Fruit fly (Drosophila melanogaster) whole organism, wandering third instar larva: ENCODE results near the gene Nepl13.

ENCODE experiments used
- Abd-B ChIP-seq: fragments of >200 bp; optimal IDR thresholded peaks from 2 replicates; lab custom pipeline; 2017; ENCODE audit warnings: missing biosample characterization, missing genetic modification characterization
- CG32264 ChIP-seq: fragments of 200-800 bp; sonication (Bioruptor generic); optimal IDR thresholded peaks from 2 replicates; lab custom pipeline; 2016; ENCODE audit warnings: missing biosample characterization, missing genetic modification characterization
- CG9705 ChIP-seq: fragments of 200-800 bp; sonication (Bioruptor generic); optimal IDR thresholded peaks from 2 replicates; lab custom pipeline; 2018; ENCODE audit warnings: missing biosample characterization, mild to moderate bottlenecking, missing genetic modification characterization
- CrebA ChIP-seq: fragments of 200-800 bp; sonication (Bioruptor generic); optimal IDR thresholded peaks from 2 replicates; lab custom pipeline; 2016; ENCODE audit warnings: missing biosample characterization, mild to moderate bottlenecking, missing genetic modification characterization, borderline replicate concordance
- Dfd ChIP-seq: fragments of >200 bp; optimal IDR thresholded peaks from 2 replicates; lab custom pipeline; 2017; ENCODE audit warnings: missing biosample characterization, missing genetic modification characterization
- Dif ChIP-seq: fragments of 200-275, 200-300 bp; sonication (Bioruptor generic); optimal IDR thresholded peaks from 2 replicates; lab custom pipeline; 2018; ENCODE audit warnings: missing biosample characterization, missing genetic modification characterization; ENCODE audit not compliant: partially characterized antibody
- GATAd ChIP-seq: sonication (Bioruptor generic); optimal IDR thresholded peaks from 2 replicates; lab custom pipeline; 2016; ENCODE audit warnings: missing biosample characterization, missing genetic modification characterization
- HLH106 ChIP-seq: fragments of 200-800 bp; optimal IDR thresholded peaks from 3 replicates; lab custom pipeline; 2019; ENCODE audit warnings: missing biosample characterization, mild to moderate bottlenecking, missing genetic modification characterization, moderate library complexity
- Hnf4 ChIP-seq: fragments of 200-800 bp; sonication (Bioruptor generic); optimal IDR thresholded peaks from 2 replicates; lab custom pipeline; 2016; ENCODE audit warnings: missing biosample characterization, mild to moderate bottlenecking, missing genetic modification characterization
- Hr78 ChIP-seq: fragments of >200 bp; optimal IDR thresholded peaks from 2 replicates; lab custom pipeline; 2017; ENCODE audit warnings: missing biosample characterization, missing genetic modification characterization
- Hr83 ChIP-seq: fragments of 200-300 bp; sonication (Bioruptor generic); optimal IDR thresholded peaks from 2 replicates; lab custom pipeline; 2016; ENCODE audit warnings: missing biosample characterization, mild to moderate bottlenecking, missing genetic modification characterization, moderate library complexity; ENCODE audit not compliant: poor library complexity, severe bottlenecking
- Jra ChIP-seq: sonication (Bioruptor generic); optimal IDR thresholded peaks from 2 replicates; lab custom pipeline; 2016; ENCODE audit warnings: missing biosample characterization, missing genetic modification characterization
- Myc ChIP-seq: fragments of >200 bp; optimal IDR thresholded peaks from 2 replicates; lab custom pipeline; 2017
- Rel ChIP-seq, 2 experiments: fragments of 200-800 bp; sonication (Bioruptor generic) in 1 of 2; optimal IDR thresholded peaks; 2 replicates in 1 of 2; 3 replicates in 1 of 2; lab custom pipeline; 2016 to 2019; ENCODE audit warnings: mild to moderate bottlenecking in 2 of 2, missing biosample characterization in 2 of 2, missing genetic modification characterization in 2 of 2, moderate library complexity in 1 of 2
- Sp1 ChIP-seq: fragments of 200-800 bp; sonication (Bioruptor generic); optimal IDR thresholded peaks from 3 replicates; lab custom pipeline; 2019; ENCODE audit warnings: missing biosample characterization, mild to moderate bottlenecking, missing genetic modification characterization, moderate library complexity
- Vsx2 ChIP-seq: fragments of 200-300, 225-300 bp; sonication (Bioruptor generic); optimal IDR thresholded peaks from 2 replicates; lab custom pipeline; 2018; ENCODE audit warnings: missing biosample characterization, missing genetic modification characterization; ENCODE audit not compliant: partially characterized antibody
- br ChIP-seq: fragments of 200-800 bp; sonication (Bioruptor generic); optimal IDR thresholded peaks from 2 replicates; lab custom pipeline; 2016; ENCODE audit warnings: missing biosample characterization, missing genetic modification characterization
- brk ChIP-seq: fragments of 200-800 bp; sonication (Bioruptor generic); optimal IDR thresholded peaks from 2 replicates; lab custom pipeline; 2016; ENCODE audit warnings: missing biosample characterization, mild to moderate bottlenecking, missing genetic modification characterization
- dmrt93B ChIP-seq: fragments of 200-800 bp; sonication (Bioruptor generic); optimal IDR thresholded peaks from 2 replicates; lab custom pipeline; 2018; ENCODE audit warnings: missing biosample characterization, mild to moderate bottlenecking, missing genetic modification characterization
- dsf ChIP-seq: sonication (Bioruptor generic); optimal IDR thresholded peaks from 2 replicates; lab custom pipeline; 2016; ENCODE audit warnings: missing biosample characterization, missing genetic modification characterization, borderline replicate concordance
- foxo ChIP-seq, 2 experiments: fragments of 200-800 bp; sonication (Bioruptor generic); optimal IDR thresholded peaks; 2 replicates in 1 of 2; 3 replicates in 1 of 2; lab custom pipeline; 2016 to 2017; ENCODE audit warnings: missing biosample characterization in 2 of 2, missing genetic modification characterization in 2 of 2
- fru ChIP-seq: fragments of 200-800 bp; sonication (Bioruptor generic); optimal IDR thresholded peaks from 3 replicates; lab custom pipeline; 2016; ENCODE audit warnings: missing biosample characterization, mild to moderate bottlenecking, missing genetic modification characterization
- h ChIP-seq: fragments of 200-800 bp; sonication (Bioruptor generic); optimal IDR thresholded peaks from 3 replicates; lab custom pipeline; 2016; ENCODE audit warnings: missing biosample characterization, mild to moderate bottlenecking, missing genetic modification characterization
- lola ChIP-seq: fragments of >200 bp; optimal IDR thresholded peaks from 2 replicates; lab custom pipeline; 2017; ENCODE audit warnings: missing biosample characterization, missing genetic modification characterization
- psq ChIP-seq: fragments of 200-800 bp; sonication (Bioruptor generic); optimal IDR thresholded peaks from 3 replicates; lab custom pipeline; 2017; ENCODE audit warnings: missing biosample characterization, mild to moderate bottlenecking, missing genetic modification characterization, moderate library complexity
- rgr ChIP-seq: fragments of 200-800 bp; sonication (Bioruptor generic); optimal IDR thresholded peaks from 3 replicates; lab custom pipeline; 2016; ENCODE audit warnings: missing biosample characterization, mild to moderate bottlenecking, missing genetic modification characterization
- sv ChIP-seq: fragments of 200-800 bp; sonication (Bioruptor generic); optimal IDR thresholded peaks from 3 replicates; lab custom pipeline; 2016; ENCODE audit warnings: missing biosample characterization, missing genetic modification characterization
- tai ChIP-seq: sonication (Bioruptor generic); optimal IDR thresholded peaks from 2 replicates; lab custom pipeline; 2016; ENCODE audit warnings: missing biosample characterization, missing genetic modification characterization
- usp ChIP-seq: fragments of >200 bp; optimal IDR thresholded peaks from 2 replicates; lab custom pipeline; 2017; ENCODE audit warnings: missing biosample characterization, missing genetic modification characterization

Gene Nepl13

dm6 chr3R:22760988-22761387 lies at the start of gene Nepl13:
Gene Nepl13 (minus strand): TSS chr3R:22761076.
- TF ChIP-seq GATAd (GFP tag; lab: Kevin White, UChicago) = no peak
- TF ChIP-seq h (GFP tag; lab: Kevin White, UChicago) = no peak
- TF ChIP-seq rgr (GFP tag; lab: Kevin White, UChicago) = no peak
- TF ChIP-seq, all 38 proteins: peak for 0

dm6 chr3R:22810277-22810676 lies 49.4 kb upstream of the Nepl13 start:
- TF ChIP-seq CG32264 (GFP tag; lab: Kevin White, UChicago) = no peak
- no peak for TF ChIP-seq Jra (GFP tag; lab: Kevin White, UChicago)
- no peak for TF ChIP-seq Hnf4 (GFP tag; lab: Kevin White, UChicago)
- no peak for TF ChIP-seq lola
- no peak for TF ChIP-seq usp (GFP tag; lab: Kevin White, UChicago)
- TF ChIP-seq Sp1 (GFP tag; lab: Kevin White, UChicago) = no peak
- no peak for TF ChIP-seq h (GFP tag; lab: Kevin White, UChicago)
- TF ChIP-seq Vsx2 (GFP tag; lab: Kevin White, UChicago) = no peak
- TF ChIP-seq CrebA = no peak
- no peak for TF ChIP-seq Abd-B (GFP tag; lab: Kevin White, UChicago)
- no peak for TF ChIP-seq Dfd (GFP tag; lab: Kevin White, UChicago)
- TF ChIP-seq sv (GFP tag; lab: Kevin White, UChicago) = no peak
- TF ChIP-seq tai (GFP tag; lab: Kevin White, UChicago) = no peak

dm6 chr3R:22807132-22807531 lies 46.3 kb upstream of the Nepl13 start:
- TF ChIP-seq Hnf4 (GFP tag; lab: Kevin White, UChicago) (no peak), usp (GFP tag; lab: Kevin White, UChicago) (no peak), brk (no peak), Hr83 (GFP tag; lab: Kevin White, UChicago) (no peak), fru (GFP tag; lab: Kevin White, UChicago) (no peak), br (GFP tag; lab: Kevin White, UChicago) (no peak), rgr (GFP tag; lab: Kevin White, UChicago) (no peak), dsf (no peak), GATAd (GFP tag; lab: Kevin White, UChicago) (no peak), Sp1 (GFP tag; lab: Kevin White, UChicago) (no peak), Vsx2 (GFP tag; lab: Kevin White, UChicago) (no peak), Dfd (GFP tag; lab: Kevin White, UChicago) (no peak), HLH106 (tag; lab: Kevin White, UChicago) (no peak), dmrt93B (GFP tag; lab: Kevin White, UChicago) (no peak), psq (GFP tag; lab: Kevin White, UChicago) (no peak)
- TF ChIP-seq, all 38 proteins: peak for 0

- TF ChIP-seq Sp1 (GFP tag; lab: Kevin White, UChicago) = no peak
- no peak for TF ChIP-seq HLH106 (tag; lab: Kevin White, UChicago)
- TF ChIP-seq psq (GFP tag; lab: Kevin White, UChicago) = no peak
- TF ChIP-seq Dif (GFP tag; lab: Kevin White, UChicago) = no peak
- TF ChIP-seq foxo (GFP tag; optimal IDR thresholded peaks at IDR 0.05; lab: Kevin White, UChicago) = no peak
- TF ChIP-seq Rel (GFP tag; optimal IDR thresholded peaks at IDR 0.05; lab: Kevin White, UChicago) = no peak
- no peak for TF ChIP-seq Rel (tag; optimal IDR thresholded peaks at IDR 0.05; lab: Kevin White, UChicago)
- no peak for TF ChIP-seq Hr78
- TF ChIP-seq dmrt93B (GFP tag; lab: Kevin White, UChicago) = no peak
- TF ChIP-seq CG9705 (GFP tag; lab: Kevin White, UChicago) = no peak
- TF ChIP-seq Abd-B (GFP tag; lab: Kevin White, UChicago) = no peak
- TF ChIP-seq brk = no peak
- TF ChIP-seq sv (GFP tag; lab: Kevin White, UChicago) = no peak
- no peak for TF ChIP-seq Dfd (GFP tag; lab: Kevin White, UChicago)
Measured at dm6 chr3R:22803655-22804341, 42.9 kb upstream of the Nepl13 start, which contains the start of gene CG7031. Gene CG7031 (plus strand): TSS chr3R:22804291.

- peak; percentile 96 for TF ChIP-seq Myc
- TF ChIP-seq br (GFP tag; lab: Kevin White, UChicago) = no peak
Measured at dm6 chr3R:22793953-22794352, 33.1 kb upstream of the Nepl13 start.
